Fruit fly (Drosophila melanogaster): Measurements from ENCODE around the gene Set.

Gene Set

DNA sequence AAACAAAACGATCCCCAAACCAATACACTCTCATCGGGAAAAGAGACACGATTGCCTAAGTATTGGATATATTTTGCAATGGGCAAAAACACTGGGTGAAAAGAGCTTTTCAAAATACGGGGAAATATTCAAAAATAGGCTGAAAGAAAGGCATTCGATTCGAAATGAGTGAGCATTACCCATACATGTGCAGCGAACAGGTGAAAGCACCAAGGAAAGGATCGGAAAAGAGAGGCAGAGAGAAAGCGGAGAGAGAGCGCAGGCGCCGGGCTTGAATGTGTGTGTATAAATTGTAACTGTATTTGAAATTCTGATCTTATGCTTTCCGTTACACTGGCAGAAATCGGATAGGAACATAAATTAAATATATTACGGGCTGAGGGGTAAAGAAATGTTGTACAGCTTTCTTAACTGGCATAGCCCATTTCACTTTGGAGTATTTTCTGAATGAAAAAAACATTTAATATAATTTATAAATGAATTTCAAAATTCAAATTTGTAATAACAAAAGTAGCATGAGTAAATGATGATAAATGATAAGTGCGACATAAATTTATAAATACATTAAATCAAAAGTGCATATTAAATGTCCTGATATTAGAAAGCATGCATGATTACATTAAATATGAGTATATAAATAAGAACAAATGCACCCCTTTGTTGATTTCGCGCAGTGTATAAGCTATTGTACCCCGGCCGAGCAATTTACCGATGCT lies 17.4 kb downstream of the Set start (continued):
- TF ChIP-seq Jarid2 (GFP tag; optimal IDR thresholded peaks at IDR 0.05) (no peak), zfh1 (GFP tag; IDR thresholded peaks at IDR 0.05) (0 out of 3 replicates have a peak, but pooled peaks have one; percentile 46), CG3995 (GFP tag; optimal IDR thresholded peaks at IDR 0.05) (no peak), CG17359 (tag; optimal IDR thresholded peaks at IDR 0.05) (peak; percentile 48), chif (GFP tag; optimal IDR thresholded peaks at IDR 0.05) (peak in 1 of 2 experiments; percentile 47), Vsx1 (GFP tag; optimal IDR thresholded peaks at IDR 0.05) (peak; percentile 62), peb (GFP tag; IDR thresholded peaks at IDR 0.05) (no peak), H2.0 (GFP tag; IDR thresholded peaks at IDR 0.05) (0 out of 2 replicates have a peak, but pooled peaks have one; percentile 29), CG4282 (GFP tag; optimal IDR thresholded peaks at IDR 0.05) (no peak), CG3163 (GFP tag; optimal IDR thresholded peaks at IDR 0.05) (no peak), CG4424 (GFP tag; optimal IDR thresholded peaks at IDR 0.05) (peak; percentile 79), CkIIα-i1 (GFP tag; IDR thresholded peaks at IDR 0.05) (no peak), CG32767 (GFP tag; IDR thresholded peaks at IDR 0.05) (peak; percentile 40; the same call in 1 of the 2 replicates), bowl (GFP tag; IDR thresholded peaks at IDR 0.05) (no peak), Spps (tag; optimal IDR thresholded peaks at IDR 0.05) (peak; percentile 44), tio (GFP tag; optimal IDR thresholded peaks at IDR 0.05) (peak; percentile 86), rib (GFP tag; IDR thresholded peaks at IDR 0.05) (no peak), CG8924 (tag; optimal IDR thresholded peaks at IDR 0.05) (peak; percentile 83), CG6689 (GFP tag; IDR thresholded peaks at IDR 0.05) (peak; percentile 41; the same call in 1 of the 2 replicates), CG14441 (GFP tag; IDR thresholded peaks at IDR 0.05) (no peak), ATbp (GFP tag; optimal IDR thresholded peaks at IDR 0.05) (peak; percentile 54), CG16779 (GFP tag; IDR thresholded peaks at IDR 0.05) (no peak), NC2α (GFP tag; optimal IDR thresholded peaks at IDR 0.05) (no peak), slp2 (GFP tag; optimal IDR thresholded peaks at IDR 0.05) (peak; percentile 3), Max (GFP tag; optimal IDR thresholded peaks at IDR 0.05) (peak; percentile 60), psq (GFP tag; optimal IDR thresholded peaks at IDR 0.05) (no peak), CG31224 (GFP tag; IDR thresholded peaks at IDR 0.05) (0 out of 2 replicates have a peak, but pooled peaks have one; percentile 4), trh (GFP tag; optimal IDR thresholded peaks at IDR 0.05) (peak; percentile 41), CG13296 (GFP tag; optimal IDR thresholded peaks at IDR 0.05) (peak; percentile 47), CG34376 (GFP tag; optimal IDR thresholded peaks at IDR 0.05) (no peak), HHEX (GFP tag; optimal IDR thresholded peaks at IDR 0.05) (peak; percentile 67), CG3065 (GFP tag; optimal IDR thresholded peaks at IDR 0.05) (no peak), PHDP (tag; optimal IDR thresholded peaks at IDR 0.05) (peak; percentile 56), kah (GFP tag; optimal IDR thresholded peaks at IDR 0.05) (no peak), Stat92E (GFP tag; optimal IDR thresholded peaks at IDR 0.05) (no peak), dati (GFP tag; IDR thresholded peaks at IDR 0.05) (no peak), Six4 (GFP tag; optimal IDR thresholded peaks at IDR 0.05) (peak; percentile 74), CG9437 (GFP tag; optimal IDR thresholded peaks at IDR 0.05) (peak; percentile 77), inv (GFP tag; IDR thresholded peaks at IDR 0.05; ENCODE audit: partially characterized antibody) (no peak), CG10274 (GFP tag; optimal IDR thresholded peaks at IDR 0.05) (no peak), CoRest (tag; optimal IDR thresholded peaks at IDR 0.05) (peak; percentile 88), CG15601 (tag; optimal IDR thresholded peaks at IDR 0.05) (no peak), btn (GFP tag; optimal IDR thresholded peaks at IDR 0.05) (no peak), Bteb2 (GFP tag; optimal IDR thresholded peaks at IDR 0.05) (peak; percentile 29), aop (GFP tag; IDR thresholded peaks at IDR 0.05) (no peak), Fer2 (tag; optimal IDR thresholded peaks at IDR 0.05) (no peak), CG10366 (GFP tag; IDR thresholded peaks at IDR 0.05) (no peak), Scr (GFP tag; IDR thresholded peaks at IDR 0.05; ENCODE audit: partially characterized antibody) (no peak), gro (GFP tag; optimal IDR thresholded peaks at IDR 0.05) (no peak), HLH3B (GFP tag; IDR thresholded peaks at IDR 0.05) (peak; percentile 38)

Data from whole organism, embryonic.